Worm (Caenorhabditis elegans) whole organism, L4 larva: ENCODE measurements around the gene grd-5.

Source experiments
- D1046.2 ChIP-seq: fragments of 200-800 bp; sonication (Bioruptor generic); IDR thresholded peaks from 2 replicates; pipeline ENCODE4 v1.3.6; 2022; ENCODE audit warnings: missing genetic modification characterization, missing compliant biosample characterization
- ama-1 ChIP-seq: fragments of 150-350 bp; optimal IDR thresholded peaks from 2 replicates; lab custom pipeline; 2014; ENCODE audit warnings: inconsistent platforms, mixed read lengths
- lin-39 ChIP-seq: fragments of 150-350 bp; optimal IDR thresholded peaks from 2 replicates; lab custom pipeline; 2014; ENCODE audit warnings: missing biosample characterization, missing genetic modification reagents, missing genetic modification characterization
- mxl-2 ChIP-seq: fragments of 200-800 bp; sonication (Bioruptor generic); conservative IDR thresholded peaks from 2 replicates; pipeline ENCODE4 v1.3.6; 2022; ENCODE audit warnings: missing genetic modification reagents, missing genetic modification characterization, missing compliant biosample characterization
- set-16 ChIP-seq: fragments of 200-800 bp; sonication (Bioruptor generic); IDR thresholded peaks from 2 replicates; pipeline ENCODE4 v1.3.6; 2022; ENCODE audit warnings: missing genetic modification reagents, missing genetic modification characterization, missing compliant biosample characterization

ce11 chrV:8650365-8650764 is 31.5 kb downstream of the grd-5 start:
- TF ChIP-seq set-16 (no peak), ama-1 (lab: Kevin White, UChicago) (no peak), mxl-2 (no peak), D1046.2 (GFP tag; lab: Robert Waterston, UW) (no peak), lin-39 (tag; lab: Kevin White, UChicago) (no peak)
